Worm (Caenorhabditis elegans) whole organism, young adult: ENCODE data around the gene F20A1.8.

Source experiments
- B0336.3 ChIP-seq: fragments of 200-800 bp; sonication (Bioruptor generic); IDR thresholded peaks from 2 replicates; pipeline ENCODE4 v1.3.6; 2022; ENCODE audit warnings: missing genetic modification characterization, missing compliant biosample characterization
- ceh-40 ChIP-seq: fragments of 200-800 bp; sonication (Bioruptor generic); IDR thresholded peaks from 2 replicates; pipeline ENCODE4 v1.3.6; 2022; ENCODE audit warnings: missing genetic modification characterization, missing compliant biosample characterization
- nhr-90 ChIP-seq: sonication (generic microtip); optimal IDR thresholded peaks from 2 replicates; lab custom pipeline; 2016; ENCODE audit warnings: missing genotype, mild to moderate bottlenecking, missing genetic modification characterization, missing compliant biosample characterization
- rpc-1 ChIP-seq, 2 experiments: fragments of 150-350 bp in 1 of 2; sonication (generic microtip) in 1 of 2; optimal IDR thresholded peaks; 2 replicates each; lab custom pipeline; 2014 to 2018; ENCODE audit warnings: missing biosample characterization in 1 of 2, missing genetic modification characterization in 1 of 2, missing genetic modification reagents in 1 of 2, missing genotype in 1 of 2
- ztf-18 ChIP-seq: sonication (generic microtip); optimal IDR thresholded peaks from 2 replicates; lab custom pipeline; 2016; ENCODE audit warnings: missing genotype, mild to moderate bottlenecking, missing genetic modification characterization, missing compliant biosample characterization

ce11 chrV:7051133-7051765 is 3.8 kb upstream of the F20A1.8 start, which contains the start of the genes tofu-2 and spig-1:
- TF ChIP-seq ztf-18 (tag; lab: Kevin White, UChicago) (no peak), B0336.3 (GFP tag; lab: Robert Waterston, UW) (no peak), rpc-1 (optimal IDR thresholded peaks at IDR 0.05; lab: Kevin White, UChicago) (no peak), rpc-1 (tag; optimal IDR thresholded peaks at IDR 0.05; lab: Kevin White, UChicago) (no peak), nhr-90 (tag; lab: Kevin White, UChicago) (no peak), ceh-40 (GFP tag; lab: Robert Waterston, UW) (no peak)
